Worm (Caenorhabditis elegans): ENCODE data around the gene T06A10.107.
"Not testable (repeated sequence)": the region's sequence is repeated elsewhere in the genome, so short reads cannot be mapped to it uniquely, and the experiment has no call there.

Gene T06A10.107

ce11 chrIV:16845376-16845775, 21.9 kb upstream of the T06A10.107 start:
- TF ChIP-seq F33H1.4 (GFP tag; IDR thresholded peaks at IDR 0.05), result peak; percentile 89
- peak; percentile 89 for TF ChIP-seq lag-1 (GFP tag; IDR thresholded peaks at IDR 0.05)
- peak; percentile 15 for TF ChIP-seq K12H6.12 (tag; optimal IDR thresholded peaks at IDR 0.05)
- TF ChIP-seq let-607 (tag; optimal IDR thresholded peaks at IDR 0.05), result peak; percentile 52 to 74
- TF ChIP-seq ceh-40 (GFP tag; IDR thresholded peaks at IDR 0.05), result 0 out of 2 replicates have a peak, but pooled peaks have one; percentile 11
- TF ChIP-seq hmg-1.2 (GFP tag; IDR thresholded peaks at IDR 0.05), result peak; percentile 99
- TF ChIP-seq egl-44 (GFP tag; IDR thresholded peaks at IDR 0.05), result peak; percentile 95
- not testable (repeated sequence) for TF ChIP-seq snpc-4 (GFP tag; optimal IDR thresholded peaks at IDR 0.05)
- TF ChIP-seq snpc-4 (tag; optimal IDR thresholded peaks at IDR 0.05), result peak in 2 of 4 experiments; percentile 60 to 83
- peak; percentile 92 for TF ChIP-seq lir-1 (GFP tag; conservative IDR thresholded peaks at IDR 0.05)
- peak; percentile 98 for TF ChIP-seq ekl-4 (GFP tag; IDR thresholded peaks at IDR 0.05)
- TF ChIP-seq hmg-20 (GFP tag; IDR thresholded peaks at IDR 0.05), result peak; percentile 90
- peak; percentile 50 for TF ChIP-seq xnd-1 (tag; optimal IDR thresholded peaks at IDR 0.05)
- peak; percentile 94 for TF ChIP-seq madf-6 (GFP tag; IDR thresholded peaks at IDR 0.05)
- TF ChIP-seq lsl-1 (GFP tag; optimal IDR thresholded peaks at IDR 0.05), result peak; percentile 21
- peak; percentile 99 for TF ChIP-seq mcd-1 (GFP tag; IDR thresholded peaks at IDR 0.05)
- peak; percentile 93 for TF ChIP-seq D2030.7 (GFP tag; IDR thresholded peaks at IDR 0.05)
- TF ChIP-seq K11D2.4 (GFP tag; IDR thresholded peaks at IDR 0.05), result peak; percentile 97
- TF ChIP-seq bed-1 (GFP tag; IDR thresholded peaks at IDR 0.05), result peak; percentile 93
- peak; percentile 48 for TF ChIP-seq tlf-1 (GFP tag; optimal IDR thresholded peaks at IDR 0.05)
- TF ChIP-seq egrh-3 (GFP tag; IDR thresholded peaks at IDR 0.05), result peak; percentile 82
- peak; percentile 96 for TF ChIP-seq C06A6.2 (GFP tag; conservative IDR thresholded peaks at IDR 0.05)
- TF ChIP-seq ztf-28 (GFP tag; IDR thresholded peaks at IDR 0.05), result peak; percentile 94
- peak; percentile 51 for TF ChIP-seq lin-40 (tag; optimal IDR thresholded peaks at IDR 0.05)
- peak; percentile 100 for TF ChIP-seq F37B4.10 (GFP tag; IDR thresholded peaks at IDR 0.05)
- peak; percentile 97 for TF ChIP-seq Y56A3A.18 (GFP tag; IDR thresholded peaks at IDR 0.05)
- TF ChIP-seq repo-1 (tag; optimal IDR thresholded peaks at IDR 0.05), result peak; percentile 43
- TF ChIP-seq Y53G8AR.9 (GFP tag; conservative IDR thresholded peaks at IDR 0.05), result peak; percentile 99
- peak; percentile 91 for TF ChIP-seq Y79H2A.3 (GFP tag; conservative IDR thresholded peaks at IDR 0.05)
- peak; percentile 99 for TF ChIP-seq nfyb-1 (GFP tag; IDR thresholded peaks at IDR 0.05)
- TF ChIP-seq C17E4.6 (GFP tag; IDR thresholded peaks at IDR 0.05), result peak; percentile 94
- TF ChIP-seq let-526 (GFP tag; IDR thresholded peaks at IDR 0.05), result peak; percentile 94
- peak; percentile 49 for TF ChIP-seq ztf-18 (tag; optimal IDR thresholded peaks at IDR 0.05)
- peak; percentile 71 for TF ChIP-seq lin-54 (GFP tag; optimal IDR thresholded peaks at IDR 0.05)
- TF ChIP-seq cebp-1 (GFP tag; IDR thresholded peaks at IDR 0.05), result peak; percentile 93
- TF ChIP-seq cebp-1 (tag; optimal IDR thresholded peaks at IDR 0.05), result peak; percentile 80
- peak; percentile 76 for TF ChIP-seq B0336.3 (GFP tag; IDR thresholded peaks at IDR 0.05)
- peak; percentile 89 for TF ChIP-seq hsf-1 (GFP tag; IDR thresholded peaks at IDR 0.05)
- peak; percentile 96 for TF ChIP-seq rcor-1 (GFP tag; IDR thresholded peaks at IDR 0.05)
- 0 out of 2 replicates have a peak, but pooled peaks have one; percentile 87 for TF ChIP-seq nhr-120 (GFP tag; IDR thresholded peaks at IDR 0.05)
- peak; percentile 94 for TF ChIP-seq ceh-91 (GFP tag; IDR thresholded peaks at IDR 0.05)
- peak; percentile 54 for TF ChIP-seq tbp1 (GFP tag; optimal IDR thresholded peaks at IDR 0.05)
- TF ChIP-seq attf-6 (GFP tag; IDR thresholded peaks at IDR 0.05), result peak; percentile 97
- TF ChIP-seq madf-8 (GFP tag; conservative IDR thresholded peaks at IDR 0.05), result peak; percentile 84
- TF ChIP-seq ztf-6 (GFP tag; IDR thresholded peaks at IDR 0.05), result peak; percentile 84
- TF ChIP-seq chd-7 (tag; optimal IDR thresholded peaks at IDR 0.05), result peak; percentile 16
- TF ChIP-seq lin-26 (GFP tag; IDR thresholded peaks at IDR 0.05), result peak; percentile 78
- TF ChIP-seq B0019.2 (GFP tag; conservative IDR thresholded peaks at IDR 0.05), result peak; percentile 86
- peak; percentile 64 for TF ChIP-seq efl-1 (GFP tag; optimal IDR thresholded peaks at IDR 0.05)
